Worm (Caenorhabditis elegans): ENCODE measurements around the gene sdz-4.
"Not testable (repeated sequence)": the region's sequence is repeated elsewhere in the genome, so short reads cannot be mapped to it uniquely, and the experiment has no call there.

sdz-4 gene

DNA sequence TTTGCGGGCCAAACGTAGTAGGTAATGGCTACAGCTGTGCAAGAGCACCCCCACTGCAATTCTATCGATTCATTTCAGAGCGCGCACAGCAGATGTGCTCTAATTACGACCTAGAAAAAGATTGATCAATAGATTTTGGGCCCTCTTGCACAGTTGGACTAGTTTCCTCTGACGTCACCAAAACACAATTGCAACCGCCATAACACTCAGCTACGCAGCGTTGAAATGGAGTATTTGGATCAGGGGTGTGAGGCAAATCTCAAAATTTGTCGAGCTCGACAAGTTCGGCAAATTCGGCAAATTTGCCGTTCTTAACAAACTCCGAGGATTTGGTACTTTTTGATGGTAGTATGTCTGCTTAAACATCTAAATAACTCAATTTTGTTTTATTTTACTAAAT, 8.2 kb downstream of the sdz-4 start, which contains the start of gene fbxc-18:
fbxc-18 (minus strand) TSS at position 101 of the 400 bp plus-strand sequence.
- not testable (repeated sequence) for TF ChIP-seq mab-5, crh-2, lin-11 (tag; optimal IDR thresholded peaks at IDR 0.05)

DNA sequence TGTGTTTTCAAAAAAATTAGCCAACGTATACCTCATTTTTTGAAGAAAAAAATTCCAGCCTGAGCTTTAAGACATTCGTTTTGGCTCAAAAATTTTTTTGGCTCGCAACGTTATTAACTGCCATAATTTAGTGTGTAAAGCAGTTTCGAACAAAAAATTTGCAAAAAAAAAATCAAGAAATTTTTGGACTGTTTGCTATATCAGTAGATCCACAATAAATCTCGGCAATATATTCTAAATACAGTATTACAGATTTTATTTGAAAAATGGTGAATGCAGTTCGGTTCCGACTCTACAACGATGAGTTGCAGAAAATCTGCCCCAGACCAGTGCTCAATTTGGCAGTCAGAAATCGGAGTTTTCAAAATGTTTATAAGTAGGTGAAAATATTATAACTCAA, 9.4 kb downstream of the sdz-4 start, which contains the start of gene C32B5.6:
C32B5.6 (plus strand) TSS at position 301 of the 400 bp plus-strand sequence.
- not testable (repeated sequence) for TF ChIP-seq lin-39, zag-1, nhr-23 (tag; optimal IDR thresholded peaks at IDR 0.05)

DNA sequence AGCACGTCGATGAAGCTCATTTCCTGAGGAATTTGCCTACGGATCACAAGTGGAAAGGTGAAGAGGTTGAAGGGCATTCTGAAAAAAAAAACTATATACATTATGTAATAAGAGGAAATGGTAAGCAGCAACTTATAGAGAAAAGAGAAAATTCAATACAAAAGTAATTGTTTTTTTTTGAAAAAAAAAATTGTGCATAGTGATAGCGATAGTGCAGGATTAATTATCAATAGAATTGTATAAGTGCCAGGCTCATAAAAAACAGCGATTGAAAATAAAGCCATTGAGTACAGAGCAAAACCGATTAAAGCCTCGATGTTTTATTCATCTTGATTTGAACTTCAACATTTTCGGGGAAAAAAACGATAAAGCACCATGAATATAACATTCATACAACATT, 14.1 kb downstream of the sdz-4 start, which contains the start of gene C32B5.15:
C32B5.15 (minus strand) TSS at position 101 of the 400 bp plus-strand sequence.
- no peak for TF ChIP-seq gmeb-1 (tag; optimal IDR thresholded peaks at IDR 0.05)
- no peak for TF ChIP-seq mbf-1 (tag; optimal IDR thresholded peaks at IDR 0.05)
- TF ChIP-seq F13H6.1 (tag; optimal IDR thresholded peaks at IDR 0.05), result no peak
- TF ChIP-seq nhr-12 (tag; optimal IDR thresholded peaks at IDR 0.05), result no peak
- no peak for TF ChIP-seq ZK546.5 (tag; optimal IDR thresholded peaks at IDR 0.05)
- no peak for TF ChIP-seq nhr-11 (tag; optimal IDR thresholded peaks at IDR 0.05)
- no peak for TF ChIP-seq unc-55 (GFP tag; optimal IDR thresholded peaks at IDR 0.05)
- TF ChIP-seq sem-4 (tag; optimal IDR thresholded peaks at IDR 0.05), result no peak
- TF ChIP-seq peb-1 (tag; optimal IDR thresholded peaks at IDR 0.05), result no peak
- no peak for TF ChIP-seq R02D3.7 (tag; optimal IDR thresholded peaks at IDR 0.05)
- no peak for TF ChIP-seq aly-2 (tag; optimal IDR thresholded peaks at IDR 0.05)
- TF ChIP-seq elt-1 (tag; optimal IDR thresholded peaks at IDR 0.05), result no peak

- TF ChIP-seq sem-4 (tag; optimal IDR thresholded peaks at IDR 0.05) (no peak), nhr-21 (tag; optimal IDR thresholded peaks at IDR 0.05) (no peak), snpc-4 (tag; optimal IDR thresholded peaks at IDR 0.05) (no peak)
Measured at ce11 chrII:973999-974398, 15.3 kb downstream of the sdz-4 start, which contains the start of gene fbxc-14. Gene fbxc-14, plus strand, starts transcription at chrII:974299.

DNA sequence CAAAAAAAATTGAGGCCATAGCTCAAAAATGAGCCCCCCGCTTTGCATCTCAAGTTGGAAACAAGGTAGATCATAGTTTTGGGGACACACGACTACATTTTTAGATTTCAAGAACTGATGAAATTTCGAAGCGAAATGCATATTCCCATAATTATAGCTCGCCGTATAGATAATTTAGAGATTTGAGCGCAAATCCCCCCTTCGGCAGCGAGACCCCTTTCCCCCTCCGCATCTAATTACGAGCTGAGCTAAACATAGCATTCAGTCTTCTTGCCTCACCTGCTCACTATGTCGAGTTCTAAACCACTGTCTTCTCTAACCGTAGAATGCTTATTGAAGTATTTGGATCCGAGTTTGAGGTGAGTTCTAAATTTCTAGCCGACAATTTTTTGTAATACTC, 20.4 kb downstream of the sdz-4 start, which contains the start of the genes fbxc-17 and fbxc-15:
fbxc-17 (minus strand) TSS at position 101 of the 400 bp plus-strand sequence.
fbxc-15 (plus strand) TSS at position 289 of the 400 bp plus-strand sequence.
- no peak for TF ChIP-seq elt-3 (tag; optimal IDR thresholded peaks at IDR 0.05)
- no peak for TF ChIP-seq aly-2 (tag; optimal IDR thresholded peaks at IDR 0.05)

DNA sequence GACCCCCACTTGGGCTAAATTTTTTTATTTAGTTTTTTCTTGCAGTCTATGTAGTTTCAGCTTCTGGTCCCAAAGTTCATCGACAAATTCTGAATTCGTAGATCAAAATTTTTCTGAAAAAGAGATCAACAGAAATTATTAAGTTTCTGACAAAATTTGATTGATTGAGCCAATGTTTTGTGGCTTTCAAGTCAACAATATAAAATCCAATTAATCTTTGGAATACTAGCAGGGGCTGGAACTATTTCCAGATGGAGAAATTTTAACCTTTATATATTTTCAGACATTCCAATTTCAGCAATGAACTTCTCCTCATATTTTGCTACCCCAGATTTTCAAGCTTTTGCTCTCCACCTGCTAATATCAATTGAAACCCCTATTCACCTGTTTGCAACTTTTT, 24.1 kb downstream of the sdz-4 start, which contains the start of gene srh-274:
srh-274 (plus strand) TSS at position 301 of the 400 bp plus-strand sequence.
- no peak for TF ChIP-seq alr-1 (tag; optimal IDR thresholded peaks at IDR 0.05)
- no peak for TF ChIP-seq elt-3 (tag; optimal IDR thresholded peaks at IDR 0.05)
- no peak for TF ChIP-seq aly-2 (tag; optimal IDR thresholded peaks at IDR 0.05)
- TF ChIP-seq elt-1 (tag; optimal IDR thresholded peaks at IDR 0.05), result no peak
- no peak for TF ChIP-seq R02D3.7 (tag; optimal IDR thresholded peaks at IDR 0.05)
- no peak for TF ChIP-seq lin-13 (GFP tag; optimal IDR thresholded peaks at IDR 0.05)
- TF ChIP-seq egl-27 (tag; optimal IDR thresholded peaks at IDR 0.05), result no peak
- TF ChIP-seq lin-39 (tag; optimal IDR thresholded peaks at IDR 0.05), result no peak
- TF ChIP-seq gmeb-1 (tag; optimal IDR thresholded peaks at IDR 0.05), result no peak
- no peak for TF ChIP-seq nhr-237 (tag; optimal IDR thresholded peaks at IDR 0.05)
- no peak for TF ChIP-seq ztf-4 (tag; optimal IDR thresholded peaks at IDR 0.05)
- no peak for TF ChIP-seq ZK546.5 (tag; optimal IDR thresholded peaks at IDR 0.05)
- no peak for TF ChIP-seq nhr-129 (tag; optimal IDR thresholded peaks at IDR 0.05)
- TF ChIP-seq ceh-16 (tag; optimal IDR thresholded peaks at IDR 0.05), result no peak
- TF ChIP-seq lin-11 (tag; optimal IDR thresholded peaks at IDR 0.05), result no peak

ce11 chrII:985703-986102, 27.0 kb downstream of the sdz-4 start, which contains the start of gene fbxc-40:
Gene fbxc-40, plus strand, starts transcription at chrII:986003.
- not testable (repeated sequence) for TF ChIP-seq mdl-1, crh-2, ceh-82 (tag; optimal IDR thresholded peaks at IDR 0.05)
